Fruit fly (Drosophila melanogaster) Kc167 (cell line): ENCODE data around the gene Tim9b.

Experiments used
- Sin3A ChIP-seq: fragments of >200 bp; optimal IDR thresholded peaks from 2 replicates; lab custom pipeline; 2018; ENCODE audit warnings: missing external identifiers
- insv ChIP-seq: fragments of >200 bp; optimal IDR thresholded peaks from 3 replicates; lab custom pipeline; 2018; ENCODE audit warnings: missing external identifiers
- psq ChIP-seq: fragments of >200 bp; optimal IDR thresholded peaks from 2 replicates; lab custom pipeline; 2017; ENCODE audit warnings: missing external identifiers
- ttk ChIP-seq: sonication (Bioruptor generic); optimal IDR thresholded peaks from 2 replicates; lab custom pipeline; 2017; ENCODE audit warnings: missing external identifiers

DNA sequence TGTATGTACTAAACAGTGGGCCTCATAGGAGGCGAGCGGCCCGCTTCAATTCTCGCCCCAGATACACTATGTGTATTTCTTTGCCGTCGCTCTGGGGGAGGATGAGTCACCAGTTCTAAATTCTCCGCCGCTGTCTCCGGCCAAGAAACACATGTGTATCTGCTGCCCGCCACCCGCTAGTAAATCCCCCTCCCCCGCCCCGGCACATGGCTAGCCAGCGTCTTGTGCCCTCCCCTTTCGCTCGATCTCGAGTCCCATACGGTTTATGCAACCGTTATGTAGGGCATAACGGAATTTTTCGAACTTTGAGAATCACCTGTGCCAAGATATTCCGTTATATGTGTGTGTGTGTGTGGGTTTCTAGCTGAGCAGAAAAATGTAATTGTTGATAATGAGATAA is 12.4 kb downstream of the Tim9b start:
- TF ChIP-seq ttk (no peak), Sin3A (lab: Kevin White, UChicago) (no peak), psq (lab: Kevin White, UChicago) (no peak), insv (no peak)
